Fruit fly (Drosophila melanogaster): ENCODE data around the gene Saysd1.
A peak's percentile ranks its signal among the peaks of the same experiment; 100 is the strongest.

The Saysd1 gene

DNA sequence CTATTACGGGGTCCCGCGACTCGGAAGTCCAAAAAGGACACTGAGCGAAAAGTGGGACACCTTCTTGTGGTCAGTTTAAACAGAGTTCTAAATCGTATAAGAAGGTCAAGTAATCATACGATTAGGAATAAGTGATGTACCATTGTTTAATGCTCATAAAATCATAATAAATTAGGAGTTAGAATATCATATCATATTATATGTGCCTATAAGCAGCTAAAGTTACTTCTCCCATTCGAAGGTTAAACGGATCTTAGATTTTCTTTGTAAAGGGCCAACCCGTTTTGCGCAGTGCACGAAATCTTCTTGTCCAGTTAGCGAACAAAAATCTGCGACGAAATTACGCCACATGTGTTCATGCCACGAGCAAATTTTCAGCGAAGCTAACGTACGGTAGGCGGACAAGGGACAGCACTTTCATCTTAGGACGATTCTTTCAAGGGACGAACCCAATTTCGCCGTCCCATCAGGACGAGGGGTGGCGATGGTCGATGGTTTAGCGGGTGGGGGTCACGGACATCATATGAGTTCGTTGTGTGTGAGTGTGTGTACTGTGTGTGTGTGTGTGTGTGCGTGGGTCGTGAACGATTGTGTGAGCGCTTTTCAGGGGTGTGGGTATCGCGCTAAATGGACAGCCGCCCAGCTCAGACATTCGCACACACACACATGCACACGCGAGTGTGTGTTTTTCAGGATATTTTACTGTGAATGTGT lies 46.6 kb downstream of the Saysd1 start (continued):
- peak; percentile 26 for TF ChIP-seq PHDP (tag; optimal IDR thresholded peaks at IDR 0.05)
- no peak for TF ChIP-seq ham (GFP tag; IDR thresholded peaks at IDR 0.05)
- TF ChIP-seq CG8281 (tag; optimal IDR thresholded peaks at IDR 0.05), result no peak
- no peak for TF ChIP-seq CG30020 (tag; optimal IDR thresholded peaks at IDR 0.05)
- TF ChIP-seq CG6813 (GFP tag; optimal IDR thresholded peaks at IDR 0.05), result peak; percentile 32
- TF ChIP-seq tio (GFP tag; optimal IDR thresholded peaks at IDR 0.05), result peak; percentile 0
- TF ChIP-seq CG10209 (GFP tag; optimal IDR thresholded peaks at IDR 0.05), result peak; percentile 23
- TF ChIP-seq CG12659 (GFP tag; optimal IDR thresholded peaks at IDR 0.05), result peak; percentile 19
- no peak for TF ChIP-seq H15 (GFP tag; IDR thresholded peaks at IDR 0.05)
- peak; percentile 40 for TF ChIP-seq CG12391 (tag; optimal IDR thresholded peaks at IDR 0.05)
- peak; percentile 38 for TF ChIP-seq lab (GFP tag; optimal IDR thresholded peaks at IDR 0.05)
- TF ChIP-seq CoRest (tag; optimal IDR thresholded peaks at IDR 0.05), result peak; percentile 65
- TF ChIP-seq CG12155 (GFP tag; optimal IDR thresholded peaks at IDR 0.05), result no peak
- no peak for TF ChIP-seq GATAe (GFP tag; conservative IDR thresholded peaks at IDR 0.05)
- peak; percentile 31; the same call in 1 of the 2 replicates for TF ChIP-seq E2f1 (GFP tag; IDR thresholded peaks at IDR 0.05)
- no peak for TF ChIP-seq Spps (tag; optimal IDR thresholded peaks at IDR 0.05)
- TF ChIP-seq CG14860 (GFP tag; IDR thresholded peaks at IDR 0.05; ENCODE audit: partially characterized antibody), result no peak
- TF ChIP-seq CG2202 (tag; optimal IDR thresholded peaks at IDR 0.05), result no peak
- no peak for TF ChIP-seq Ets97D (GFP tag; optimal IDR thresholded peaks at IDR 0.05)
- TF ChIP-seq CG2120 (GFP tag; optimal IDR thresholded peaks at IDR 0.05), result peak; percentile 56
- TF ChIP-seq lov (optimal IDR thresholded peaks at IDR 0.05), result no peak
- TF ChIP-seq lov (GFP tag; IDR thresholded peaks at IDR 0.05), result no peak
- peak; percentile 5 for TF ChIP-seq twi (tag; optimal IDR thresholded peaks at IDR 0.05)
- TF ChIP-seq CG12942 (GFP tag; optimal IDR thresholded peaks at IDR 0.05), result no peak
- no peak for TF ChIP-seq Poxn (GFP tag; IDR thresholded peaks at IDR 0.05)
- TF ChIP-seq br (optimal IDR thresholded peaks at IDR 0.05), result no peak
- TF ChIP-seq bcd (GFP tag; optimal IDR thresholded peaks at IDR 0.05), result peak; percentile 43
- peak; percentile 45 for TF ChIP-seq HLH54F (GFP tag; optimal IDR thresholded peaks at IDR 0.05)
- no peak for TF ChIP-seq CG4360 (GFP tag; IDR thresholded peaks at IDR 0.05)
- TF ChIP-seq CG13296 (GFP tag; optimal IDR thresholded peaks at IDR 0.05), result peak; percentile 11
- peak; percentile 30 for TF ChIP-seq CG31365 (tag; optimal IDR thresholded peaks at IDR 0.05)
- 0 out of 3 replicates have a peak, but pooled peaks have one; percentile 33 for TF ChIP-seq Dbx (GFP tag; IDR thresholded peaks at IDR 0.05)
- peak; percentile 14 for TF ChIP-seq mam (GFP tag; optimal IDR thresholded peaks at IDR 0.05)
- no peak for TF ChIP-seq CG8359 (GFP tag; optimal IDR thresholded peaks at IDR 0.05; ENCODE audit: borderline replicate concordance)
- no peak for TF ChIP-seq CG11085 (GFP tag; IDR thresholded peaks at IDR 0.05)
- TF ChIP-seq CG31224 (GFP tag; IDR thresholded peaks at IDR 0.05), result 0 out of 2 replicates have a peak, but pooled peaks have one; percentile 28
- TF ChIP-seq CG5245 (GFP tag; optimal IDR thresholded peaks at IDR 0.05), result no peak
- TF ChIP-seq Eip74EF (GFP tag; optimal IDR thresholded peaks at IDR 0.05), result peak in 1 of 2 experiments; percentile 11
- peak; percentile 42 for TF ChIP-seq CG3847 (GFP tag; IDR thresholded peaks at IDR 0.05)
- TF ChIP-seq ttk (GFP tag; IDR thresholded peaks at IDR 0.05), result peak; percentile 35; the same call in 1 of the 2 replicates
- TF ChIP-seq CG6254 (GFP tag; optimal IDR thresholded peaks at IDR 0.05), result peak; percentile 38
- peak; percentile 49 for TF ChIP-seq CG30403 (GFP tag; optimal IDR thresholded peaks at IDR 0.05)
- peak; percentile 82 for TF ChIP-seq CG2678 (tag; optimal IDR thresholded peaks at IDR 0.05)
- TF ChIP-seq kay (GFP tag; optimal IDR thresholded peaks at IDR 0.05), result peak; percentile 14
- TF ChIP-seq CG10321 (GFP tag; IDR thresholded peaks at IDR 0.05), result no peak
- TF ChIP-seq Hsf (GFP tag; optimal IDR thresholded peaks at IDR 0.05), result peak; percentile 31
- no peak for TF ChIP-seq tx (GFP tag; optimal IDR thresholded peaks at IDR 0.05)
- TF ChIP-seq Med (GFP tag), result peak; percentile 46
- peak; percentile 67 for TF ChIP-seq row (GFP tag; IDR thresholded peaks at IDR 0.05)
- no peak for TF ChIP-seq Aef1 (GFP tag; IDR thresholded peaks at IDR 0.05)

Measured in whole organism, embryonic.